Worm (Caenorhabditis elegans) whole organism, young adult: Measurements from ENCODE around the gene T24D5.2.
A peak's percentile ranks its signal among the peaks of the same experiment; 100 is the strongest.

Experiments
- B0261.1 ChIP-seq: sonication (generic microtip); optimal IDR thresholded peaks from 2 replicates; lab custom pipeline; 2016; ENCODE audit warnings: mild to moderate bottlenecking, missing genetic modification characterization, moderate library complexity, missing compliant biosample characterization
- D2030.7 ChIP-seq: fragments of 200-800 bp; sonication (Bioruptor generic); IDR thresholded peaks from 2 replicates; pipeline ENCODE4 v1.3.6; 2022; ENCODE audit warnings: missing genetic modification reagents, missing genetic modification characterization, missing compliant biosample characterization
- F10E7.11 ChIP-seq: sonication (generic microtip); optimal IDR thresholded peaks from 2 replicates; lab custom pipeline; 2017; ENCODE audit warnings: mild to moderate bottlenecking, missing genetic modification characterization, moderate library complexity, missing compliant biosample characterization
- F33H1.4 ChIP-seq: fragments of 200-800 bp; sonication (Bioruptor generic); IDR thresholded peaks from 2 replicates; pipeline ENCODE4 v1.3.6; 2022; ENCODE audit warnings: missing genetic modification reagents, missing genetic modification characterization, missing compliant biosample characterization
- F39B2.1 ChIP-seq: fragments of 200-800 bp; sonication (Bioruptor generic); IDR thresholded peaks from 2 replicates; pipeline ENCODE4 v1.3.6; 2022; ENCODE audit warnings: missing genetic modification reagents, missing genetic modification characterization, missing compliant biosample characterization
- K11D2.4 ChIP-seq: fragments of 200-800 bp; sonication (Bioruptor generic); IDR thresholded peaks from 2 replicates; pipeline ENCODE4 v1.3.6; 2022; ENCODE audit warnings: missing genetic modification reagents, missing genetic modification characterization, missing compliant biosample characterization
- K12H6.12 ChIP-seq: fragments of 200-800 bp; sonication (Bioruptor generic); optimal IDR thresholded peaks from 2 replicates; lab custom pipeline; 2018; ENCODE audit warnings: mild to moderate bottlenecking, missing genetic modification characterization, missing compliant biosample characterization
- T26A5.8 ChIP-seq: sonication (generic microtip); optimal IDR thresholded peaks from 2 replicates; lab custom pipeline; 2016; ENCODE audit warnings: missing genetic modification characterization, missing compliant biosample characterization
- Y53F4B.3 ChIP-seq: fragments of 200-800 bp; sonication (Bioruptor generic); IDR thresholded peaks from 2 replicates; pipeline ENCODE4 v1.3.6; 2022; ENCODE audit warnings: missing genetic modification reagents, missing genetic modification characterization, missing compliant biosample characterization
- Y56A3A.18 ChIP-seq: fragments of 200-800 bp; sonication (Bioruptor generic); IDR thresholded peaks from 2 replicates; pipeline ENCODE4 v1.3.6; 2022; ENCODE audit warnings: missing genetic modification reagents, missing genetic modification characterization, missing compliant biosample characterization
- akir-1 ChIP-seq: fragments of 200-800 bp; sonication (Bioruptor generic); optimal IDR thresholded peaks from 2 replicates; lab custom pipeline; 2018; ENCODE audit warnings: mild to moderate bottlenecking, missing genetic modification characterization, moderate library complexity, missing compliant biosample characterization
- ama-1 ChIP-seq, 3 experiments: fragments of 150-350 bp in 1 of 3; sonication (generic microtip) in 2 of 3; optimal IDR thresholded peaks; 2 replicates each; lab custom pipeline; 2014 to 2018; ENCODE audit warnings: missing biosample characterization in 2 of 3, missing genetic modification characterization in 2 of 3, missing genetic modification reagents in 2 of 3
- athp-1 ChIP-seq: sonication (generic microtip); optimal IDR thresholded peaks from 2 replicates; lab custom pipeline; 2017; ENCODE audit warnings: mild to moderate bottlenecking, missing genetic modification characterization, missing compliant biosample characterization
- attf-5 ChIP-seq: fragments of 200-800 bp; sonication (Bioruptor generic); optimal IDR thresholded peaks from 2 replicates; lab custom pipeline; 2018; ENCODE audit warnings: mild to moderate bottlenecking, missing genetic modification characterization, missing compliant biosample characterization
- attf-6 ChIP-seq: fragments of 200-800 bp; sonication (Bioruptor generic); IDR thresholded peaks from 2 replicates; pipeline ENCODE4 v1.3.6; 2022; ENCODE audit warnings: missing genetic modification reagents, missing genetic modification characterization, missing compliant biosample characterization
- bed-1 ChIP-seq: fragments of 200-800 bp; sonication (Bioruptor generic); IDR thresholded peaks from 2 replicates; pipeline ENCODE4 v1.3.6; 2022; ENCODE audit warnings: missing genetic modification reagents, missing genetic modification characterization, missing compliant biosample characterization
- cebp-2 ChIP-seq: fragments of 200-800 bp; sonication (Bioruptor generic); IDR thresholded peaks from 2 replicates; pipeline ENCODE4 v1.3.6; 2022; ENCODE audit warnings: missing genetic modification characterization, missing compliant biosample characterization
- die-1 ChIP-seq: sonication (generic microtip); optimal IDR thresholded peaks from 2 replicates; lab custom pipeline; 2016; ENCODE audit warnings: missing genotype, mild to moderate bottlenecking, missing genetic modification characterization, missing compliant biosample characterization
- dox-1 ChIP-seq: fragments of 200-800 bp; sonication (Bioruptor generic); IDR thresholded peaks from 2 replicates; pipeline ENCODE4 v1.3.6; 2022; ENCODE audit warnings: missing genetic modification reagents, missing genetic modification characterization, missing compliant biosample characterization
- egl-18 ChIP-seq: fragments of 200-800 bp; sonication (Bioruptor generic); IDR thresholded peaks from 2 replicates; pipeline ENCODE4 v1.3.6; 2022; ENCODE audit warnings: missing genetic modification reagents, missing genetic modification characterization, missing compliant biosample characterization
- egrh-3 ChIP-seq: fragments of 200-800 bp; sonication (Bioruptor generic); IDR thresholded peaks from 2 replicates; pipeline ENCODE4 v1.3.6; 2022; ENCODE audit warnings: missing genetic modification reagents, missing genetic modification characterization, missing compliant biosample characterization
- ekl-4 ChIP-seq: fragments of 200-800 bp; sonication (Bioruptor generic); IDR thresholded peaks from 2 replicates; pipeline ENCODE4 v1.3.6; 2022; ENCODE audit warnings: missing genetic modification reagents, missing genetic modification characterization, missing compliant biosample characterization
- ets-4 ChIP-seq: fragments of 200-800 bp; sonication (Bioruptor generic); optimal IDR thresholded peaks from 2 replicates; lab custom pipeline; 2018; ENCODE audit warnings: mild to moderate bottlenecking, missing genetic modification characterization, missing compliant biosample characterization
- gei-17 ChIP-seq: fragments of 200-800 bp; sonication (Bioruptor generic); optimal IDR thresholded peaks from 2 replicates; lab custom pipeline; 2018; ENCODE audit warnings: mild to moderate bottlenecking, missing genetic modification characterization, missing compliant biosample characterization
- hlh-12 ChIP-seq: sonication (generic microtip); optimal IDR thresholded peaks from 2 replicates; lab custom pipeline; 2016; ENCODE audit warnings: missing genetic modification characterization, missing compliant biosample characterization
- hsf-1 ChIP-seq: fragments of 200-800 bp; sonication (Bioruptor generic); IDR thresholded peaks from 2 replicates; pipeline ENCODE4 v1.3.6; 2022; ENCODE audit warnings: missing genetic modification reagents, missing genetic modification characterization, missing compliant biosample characterization
- lin-35 ChIP-seq, 3 experiments: fragments of 150-350 bp in 2 of 3; sonication (generic microtip) in 1 of 3; optimal IDR thresholded peaks; 2 replicates each; lab custom pipeline; 2014 to 2018; ENCODE audit warnings: missing biosample characterization in 3 of 3, missing genetic modification characterization in 3 of 3, missing genetic modification reagents in 3 of 3
- mcd-1 ChIP-seq: fragments of 200-800 bp; sonication (Bioruptor generic); IDR thresholded peaks from 2 replicates; pipeline ENCODE4 v1.3.6; 2022; ENCODE audit warnings: missing genetic modification reagents, missing genetic modification characterization, missing compliant biosample characterization
- mel-28 ChIP-seq: sonication (generic microtip); optimal IDR thresholded peaks from 2 replicates; lab custom pipeline; 2016; ENCODE audit warnings: borderline replicate concordance, mild to moderate bottlenecking, missing genetic modification characterization, missing compliant biosample characterization
- nfya-1 ChIP-seq: sonication (generic microtip); optimal IDR thresholded peaks from 2 replicates; lab custom pipeline; 2017; ENCODE audit warnings: antibody characterized with exemption, missing compliant biosample characterization, missing genetic modification characterization, borderline replicate concordance; ENCODE audit not compliant: insufficient read depth
- nfyb-1 ChIP-seq: fragments of 200-800 bp; sonication (Bioruptor generic); IDR thresholded peaks from 2 replicates; pipeline ENCODE4 v1.3.6; 2022; ENCODE audit warnings: missing genetic modification reagents, missing genetic modification characterization, missing compliant biosample characterization
- nhr-80 ChIP-seq: sonication (generic microtip); optimal IDR thresholded peaks from 2 replicates; lab custom pipeline; 2016; ENCODE audit warnings: missing genetic modification characterization, missing compliant biosample characterization
- pbrm-1 ChIP-seq: fragments of 200-800 bp; sonication (Bioruptor generic); IDR thresholded peaks from 2 replicates; pipeline ENCODE4 v1.3.6; 2022; ENCODE audit warnings: missing genetic modification reagents, missing genetic modification characterization, missing compliant biosample characterization
- pha-4 ChIP-seq: fragments of 150-350 bp; sonication (generic microtip); optimal IDR thresholded peaks from 2 replicates; lab custom pipeline; 2014; ENCODE audit warnings: missing biosample characterization, missing genetic modification reagents, missing genetic modification characterization
- rpc-1 ChIP-seq, 2 experiments: fragments of 150-350 bp in 1 of 2; sonication (generic microtip) in 1 of 2; optimal IDR thresholded peaks; 2 replicates each; lab custom pipeline; 2014 to 2018; ENCODE audit warnings: missing biosample characterization in 1 of 2, missing genetic modification characterization in 1 of 2, missing genetic modification reagents in 1 of 2, missing genotype in 1 of 2
- sea-2 ChIP-seq: fragments of 200-800 bp; sonication (Bioruptor generic); IDR thresholded peaks from 2 replicates; pipeline ENCODE4 v1.3.6; 2022; ENCODE audit warnings: missing genetic modification characterization, missing compliant biosample characterization
- tbp1 ChIP-seq: fragments of 200-800 bp; sonication (Bioruptor generic); optimal IDR thresholded peaks from 2 replicates; lab custom pipeline; 2018; ENCODE audit warnings: mild to moderate bottlenecking, missing genetic modification characterization, missing compliant biosample characterization
- tlf-1 ChIP-seq: fragments of 200-800 bp; sonication (Bioruptor generic); optimal IDR thresholded peaks from 2 replicates; lab custom pipeline; 2018; ENCODE audit warnings: mild to moderate bottlenecking, missing genetic modification characterization, missing compliant biosample characterization
- xnd-1 ChIP-seq: sonication (generic microtip); optimal IDR thresholded peaks from 2 replicates; lab custom pipeline; 2016; ENCODE audit warnings: missing genotype, missing genetic modification reagents, missing genetic modification characterization, missing compliant biosample characterization
- zfh-2 ChIP-seq: fragments of 200-800 bp; sonication (Bioruptor generic); conservative IDR thresholded peaks from 2 replicates; pipeline ENCODE4 v1.3.6; 2022; ENCODE audit warnings: missing genetic modification reagents, missing genetic modification characterization, missing compliant biosample characterization
- zim-3 ChIP-seq: sonication (generic microtip); optimal IDR thresholded peaks from 2 replicates; lab custom pipeline; 2017; ENCODE audit warnings: mild to moderate bottlenecking, missing genetic modification characterization, moderate library complexity, missing compliant biosample characterization
- ztf-18 ChIP-seq: sonication (generic microtip); optimal IDR thresholded peaks from 2 replicates; lab custom pipeline; 2016; ENCODE audit warnings: missing genotype, mild to moderate bottlenecking, missing genetic modification characterization, missing compliant biosample characterization
- ztf-25 ChIP-seq: fragments of 200-800 bp; sonication (Bioruptor generic); IDR thresholded peaks from 2 replicates; pipeline ENCODE4 v1.3.6; 2022; ENCODE audit warnings: missing genetic modification reagents, missing genetic modification characterization, missing compliant biosample characterization
- ztf-28 ChIP-seq: fragments of 200-800 bp; sonication (Bioruptor generic); IDR thresholded peaks from 2 replicates; pipeline ENCODE4 v1.3.6; 2022; ENCODE audit warnings: missing genetic modification reagents, missing genetic modification characterization, missing compliant biosample characterization
- ztf-6 ChIP-seq: fragments of 200-800 bp; sonication (Bioruptor generic); IDR thresholded peaks from 2 replicates; pipeline ENCODE4 v1.3.6; 2022; ENCODE audit warnings: missing genetic modification reagents, missing genetic modification characterization, missing compliant biosample characterization

Gene T24D5.2

DNA sequence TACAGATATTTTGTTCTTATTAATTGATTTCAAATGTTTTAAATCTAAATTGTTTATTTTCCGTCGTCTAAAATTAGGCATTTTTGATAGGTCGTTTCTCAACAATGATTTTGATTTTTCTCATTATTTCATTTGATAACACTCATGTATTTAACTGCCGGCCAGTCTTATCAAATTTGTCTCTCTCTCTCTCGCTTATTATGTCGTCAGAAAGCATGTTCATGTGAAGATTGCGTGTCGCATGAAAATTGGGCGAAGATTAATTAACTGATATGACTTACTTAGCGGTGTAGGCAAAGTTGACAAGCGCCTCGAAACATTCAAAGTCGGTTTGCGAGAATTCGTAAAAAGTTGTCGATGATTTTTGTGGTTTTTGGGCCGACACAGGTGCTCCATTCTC is 41.5 kb upstream of the T24D5.2 start:
- TF ChIP-seq ama-1 (optimal IDR thresholded peaks at IDR 0.05; lab: Kevin White, UChicago) (no peak), ama-1 (GFP tag; optimal IDR thresholded peaks at IDR 0.05; lab: Kevin White, UChicago) (no peak), nhr-80 (tag; lab: Kevin White, UChicago) (peak; percentile 77), K11D2.4 (GFP tag; lab: Robert Waterston, UW) (no peak), Y56A3A.18 (no peak), bed-1 (no peak), ztf-18 (no peak), mel-28 (no peak), nfya-1 (no peak), die-1 (no peak), nfyb-1 (0 out of 2 replicates have a peak, but pooled peaks have one; percentile 27), tbp1 (GFP tag; lab: Kevin White, UChicago) (peak; percentile 18), attf-5 (GFP tag; lab: Kevin White, UChicago) (no peak), tlf-1 (GFP tag; lab: Kevin White, UChicago) (no peak)

DNA sequence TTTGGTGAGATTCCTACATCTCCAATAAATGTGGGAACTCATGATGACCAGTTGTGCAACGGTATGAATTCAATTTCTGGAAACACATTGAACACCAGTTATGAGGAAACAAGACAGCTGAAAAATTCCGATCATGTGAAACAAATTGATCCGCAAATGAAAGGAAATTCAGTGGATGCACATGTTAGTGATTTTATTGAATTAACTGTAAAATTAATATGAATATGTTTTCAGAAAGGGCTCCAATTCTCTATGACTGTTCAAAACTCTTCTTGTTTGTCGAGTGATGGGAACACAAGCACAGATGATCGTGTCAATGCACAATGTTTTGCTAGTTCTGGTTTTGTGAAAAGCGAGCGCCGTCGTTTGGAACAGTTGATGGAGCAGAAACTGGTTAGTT is 34.1 kb upstream of the T24D5.2 start:
- no peak for TF ChIP-seq B0261.1
- TF ChIP-seq hlh-12 (tag; lab: Kevin White, UChicago): no peak
- no peak for TF ChIP-seq F39B2.1 (GFP tag; lab: Robert Waterston, UW)
- TF ChIP-seq sea-2 (GFP tag; lab: Robert Waterston, UW): no peak
- TF ChIP-seq pha-4: no peak
- TF ChIP-seq D2030.7 (GFP tag; lab: Robert Waterston, UW): no peak
- TF ChIP-seq egl-18 (GFP tag; lab: Robert Waterston, UW): no peak
- no peak for TF ChIP-seq ztf-18

DNA sequence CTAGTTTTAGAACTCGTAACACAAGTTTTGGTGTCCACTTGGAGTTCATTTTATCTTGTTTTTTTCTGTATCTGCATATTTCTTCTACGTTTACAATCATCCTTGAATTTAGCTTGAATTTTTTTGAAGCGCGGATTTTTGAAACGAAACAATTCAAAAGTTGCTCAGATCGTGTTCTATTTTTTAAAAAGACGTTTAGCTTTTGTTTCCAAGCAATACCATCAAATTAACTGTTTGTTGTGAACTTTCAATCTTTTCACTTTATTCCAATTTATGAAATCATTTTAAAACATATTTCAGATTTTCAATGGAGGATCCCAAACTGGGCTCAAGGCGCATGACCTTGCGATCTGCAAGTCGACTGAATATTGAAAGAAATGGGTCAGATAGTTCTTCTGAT is 32.9 kb upstream of the T24D5.2 start, which contains the start of gene R09A8.2:
TSS of gene R09A8.2 (plus strand) at position 301 of the 400 bp plus-strand sequence.
- TF ChIP-seq gei-17 (no peak), rpc-1 (optimal IDR thresholded peaks at IDR 0.05; lab: Kevin White, UChicago) (no peak), rpc-1 (tag; optimal IDR thresholded peaks at IDR 0.05; lab: Kevin White, UChicago) (no peak), D2030.7 (GFP tag; lab: Robert Waterston, UW) (no peak), ztf-18 (no peak), ztf-6 (GFP tag; lab: Robert Waterston, UW) (no peak), T26A5.8 (no peak)

DNA sequence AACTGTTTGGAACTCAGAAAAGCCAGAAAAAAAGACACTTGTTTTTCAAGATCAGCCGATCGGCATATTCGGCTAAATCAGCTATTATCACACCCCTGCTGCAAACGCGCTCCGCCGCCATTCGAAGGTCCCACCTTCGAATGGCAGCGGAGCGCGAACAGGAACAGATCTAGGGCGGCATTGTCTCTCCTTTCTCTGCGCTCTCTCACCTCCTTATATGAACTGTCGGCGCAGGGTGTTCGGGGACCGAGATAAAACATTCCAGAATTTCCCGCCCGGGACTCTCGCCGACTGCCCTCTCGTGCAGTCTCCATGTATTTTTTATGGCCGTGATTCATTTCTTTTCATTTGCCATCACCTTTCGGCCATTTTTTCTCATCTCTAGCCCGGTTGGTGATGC is 32.2 kb upstream of the T24D5.2 start:
- TF ChIP-seq attf-6 (GFP tag; lab: Robert Waterston, UW): no peak
- no peak for TF ChIP-seq xnd-1
- TF ChIP-seq bed-1: no peak
- TF ChIP-seq Y53F4B.3 (GFP tag; lab: Robert Waterston, UW): no peak
- no peak for TF ChIP-seq cebp-2 (GFP tag; lab: Robert Waterston, UW)
- no peak for TF ChIP-seq athp-1
- TF ChIP-seq dox-1 (GFP tag; lab: Robert Waterston, UW): no peak
- no peak for TF ChIP-seq zfh-2
- TF ChIP-seq nfya-1: no peak
- TF ChIP-seq zim-3 (tag; lab: Kevin White, UChicago): no peak
- TF ChIP-seq B0261.1: no peak
- no peak for TF ChIP-seq ets-4 (GFP tag; lab: Kevin White, UChicago)
- 0 out of 2 replicates have a peak, but pooled peaks have one; percentile 28 for TF ChIP-seq ztf-25 (GFP tag; lab: Robert Waterston, UW)
- TF ChIP-seq gei-17: no peak
- no peak for TF ChIP-seq pbrm-1
- TF ChIP-seq tbp1 (GFP tag; lab: Kevin White, UChicago): no peak
- TF ChIP-seq F33H1.4 (GFP tag; lab: Robert Waterston, UW): no peak
- no peak for TF ChIP-seq akir-1 (GFP tag; lab: Kevin White, UChicago)
- TF ChIP-seq ztf-28 (GFP tag; lab: Robert Waterston, UW): no peak
- TF ChIP-seq egl-18 (GFP tag; lab: Robert Waterston, UW): no peak
- TF ChIP-seq mcd-1: 0 out of 2 replicates have a peak, but pooled peaks have one; percentile 24
- TF ChIP-seq K12H6.12: no peak
- TF ChIP-seq egrh-3: no peak
- TF ChIP-seq ekl-4: no peak
- TF ChIP-seq hsf-1 (GFP tag; lab: Robert Waterston, UW): 0 out of 2 replicates have a peak, but pooled peaks have one; percentile 47
- no peak for TF ChIP-seq lin-35 (GFP tag; optimal IDR thresholded peaks at IDR 0.05; lab: Kevin White, UChicago)
- no peak for TF ChIP-seq F10E7.11
